Fruit fly (Drosophila melanogaster) whole organism, embryonic: ENCODE data around the gene Pisd.

Experiments
- BEAF-32 ChIP-seq: fragments of 200-800 bp; sonication (Bioruptor generic); optimal IDR thresholded peaks from 3 replicates; lab custom pipeline; 2017; ENCODE audit warnings: missing biosample characterization, missing genetic modification characterization, mild to moderate bottlenecking, moderate library complexity, missing genetic modification reagents
- CG10147 ChIP-seq: fragments of 200-800 bp; sonication (Bioruptor generic); optimal IDR thresholded peaks from 2 replicates; lab custom pipeline; 2019; ENCODE audit warnings: missing biosample characterization, mild to moderate bottlenecking, missing genetic modification characterization, moderate library complexity
- CG10321 ChIP-seq: fragments of 200-800 bp; sonication (Bioruptor generic); IDR thresholded peaks from 2 replicates; pipeline ENCODE4 v1.3.6; 2022; ENCODE audit warnings: missing biosample characterization, missing genetic modification characterization
- CG11247 ChIP-seq: fragments of 200-800 bp; sonication (Bioruptor generic); IDR thresholded peaks from 2 replicates; pipeline ENCODE4 v1.3.6; 2022; ENCODE audit warnings: missing biosample characterization, missing genetic modification characterization
- CG11723 ChIP-seq: fragments of 200-800 bp; sonication (Bioruptor generic); optimal IDR thresholded peaks from 2 replicates; lab custom pipeline; 2017; ENCODE audit warnings: missing biosample characterization, mild to moderate bottlenecking, missing genetic modification characterization
- CG12299 ChIP-seq: fragments of 200-800 bp; sonication (Bioruptor generic); optimal IDR thresholded peaks from 2 replicates; lab custom pipeline; 2018; ENCODE audit warnings: missing biosample characterization, mild to moderate bottlenecking, missing genetic modification characterization
- CG13624 ChIP-seq: fragments of 200-800 bp; sonication (Bioruptor generic); optimal IDR thresholded peaks from 2 replicates; lab custom pipeline; 2016; ENCODE audit warnings: missing biosample characterization, missing genetic modification characterization
- CG15269 ChIP-seq: fragments of 200-800 bp; sonication (Bioruptor generic); optimal IDR thresholded peaks from 2 replicates; lab custom pipeline; 2018; ENCODE audit warnings: missing biosample characterization, mild to moderate bottlenecking, missing genetic modification characterization, moderate library complexity
- CG17186 ChIP-seq: fragments of 200-800 bp; sonication (Bioruptor generic); optimal IDR thresholded peaks from 3 replicates; lab custom pipeline; 2017; ENCODE audit warnings: missing biosample characterization, missing genetic modification reagents, missing genetic modification characterization
- CG17802 ChIP-seq: fragments of 200-800 bp; sonication (Bioruptor generic); optimal IDR thresholded peaks from 2 replicates; lab custom pipeline; 2018; ENCODE audit warnings: missing biosample characterization, mild to moderate bottlenecking, missing genetic modification characterization, moderate library complexity
- CG2120 ChIP-seq: fragments of 200-800 bp; sonication (Bioruptor generic); optimal IDR thresholded peaks from 3 replicates; lab custom pipeline; 2016; ENCODE audit warnings: missing biosample characterization, missing genetic modification characterization
- CG2199 ChIP-seq: fragments of 200-800 bp; sonication (Bioruptor generic); IDR thresholded peaks from 3 replicates; pipeline ENCODE4 v1.3.6; 2022; ENCODE audit warnings: missing biosample characterization, missing genetic modification characterization
- CG2202 ChIP-seq: fragments of 200-800 bp; sonication (Bioruptor generic); optimal IDR thresholded peaks from 2 replicates; lab custom pipeline; 2018; ENCODE audit warnings: missing biosample characterization, mild to moderate bottlenecking, missing genetic modification characterization
- CG33213 ChIP-seq: fragments of 200-800 bp; sonication (Bioruptor generic); optimal IDR thresholded peaks from 3 replicates; lab custom pipeline; 2016; ENCODE audit warnings: missing biosample characterization, missing genetic modification characterization
- CG3407 ChIP-seq: fragments of 200-800 bp; sonication (Bioruptor generic); optimal IDR thresholded peaks from 2 replicates; lab custom pipeline; 2018; ENCODE audit warnings: missing biosample characterization, mild to moderate bottlenecking, missing genetic modification characterization
- CG5953 ChIP-seq: fragments of 200-800 bp; sonication (Bioruptor generic); IDR thresholded peaks from 2 replicates; pipeline ENCODE4 v1.3.6; 2022; ENCODE audit warnings: missing biosample characterization, missing genetic modification characterization
- CG6813 ChIP-seq: fragments of 200-800 bp; sonication (Bioruptor generic); optimal IDR thresholded peaks from 2 replicates; lab custom pipeline; 2017; ENCODE audit warnings: missing biosample characterization, missing genetic modification characterization, mild to moderate bottlenecking, moderate library complexity, missing genetic modification reagents
- CG9215 ChIP-seq: fragments of 200-800 bp; sonication (Bioruptor generic); IDR thresholded peaks from 2 replicates; pipeline ENCODE4 v1.3.6; 2022; ENCODE audit warnings: missing biosample characterization, missing genetic modification characterization
- CG9876 ChIP-seq: fragments of 200-800 bp; sonication (Bioruptor generic); optimal IDR thresholded peaks from 2 replicates; lab custom pipeline; 2016; ENCODE audit warnings: missing biosample characterization, missing genetic modification characterization
- D19A ChIP-seq: fragments of 200-800 bp; optimal IDR thresholded peaks from 3 replicates; lab custom pipeline; 2019; ENCODE audit warnings: missing biosample characterization, mild to moderate bottlenecking, missing genetic modification characterization, moderate library complexity
- Dbx ChIP-seq: fragments of 200-800 bp; sonication (Bioruptor generic); IDR thresholded peaks from 3 replicates; pipeline ENCODE4 v1.3.6; 2022; ENCODE audit warnings: missing biosample characterization, missing genetic modification characterization
- ERR ChIP-seq: fragments of 200-800 bp; sonication (Bioruptor generic); optimal IDR thresholded peaks from 2 replicates; lab custom pipeline; 2016; ENCODE audit warnings: missing biosample characterization, missing genetic modification characterization
- Elba2 ChIP-seq: fragments of 200-800 bp; sonication (Bioruptor generic); optimal IDR thresholded peaks from 3 replicates; lab custom pipeline; 2016; ENCODE audit warnings: missing biosample characterization, missing genetic modification characterization
- HLH3B ChIP-seq: fragments of 200-800 bp; sonication (Bioruptor generic); IDR thresholded peaks from 2 replicates; pipeline ENCODE4 v1.3.6; 2022; ENCODE audit warnings: missing biosample characterization, missing genetic modification characterization
- Hand ChIP-seq: fragments of 200-800 bp; sonication (Bioruptor generic); optimal IDR thresholded peaks from 2 replicates; lab custom pipeline; 2017; ENCODE audit warnings: mild to moderate bottlenecking, missing biosample characterization, missing genetic modification reagents, missing genetic modification characterization
- Hr78 ChIP-seq, 2 experiments: fragments of 200-800 bp in 1 of 2; fragments of >200 bp in 1 of 2; sonication (Bioruptor generic) in 1 of 2; optimal IDR thresholded peaks; 2 replicates each; lab custom pipeline; 2017 to 2019; ENCODE audit warnings: missing biosample characterization in 2 of 2, missing genetic modification characterization in 2 of 2, mild to moderate bottlenecking in 1 of 2, moderate library complexity in 1 of 2
- MESR4 ChIP-seq: fragments of 200-800 bp; sonication (Bioruptor generic); optimal IDR thresholded peaks from 2 replicates; lab custom pipeline; 2018; ENCODE audit warnings: missing biosample characterization, mild to moderate bottlenecking, missing genetic modification characterization, moderate library complexity
- Mad ChIP-seq: fragments of 200-800 bp; sonication (Bioruptor generic); optimal IDR thresholded peaks from 2 replicates; lab custom pipeline; 2016; ENCODE audit warnings: missing biosample characterization, missing genetic modification characterization
- Med ChIP-seq: fragments of 200-800 bp; sonication (Bioruptor generic); peaks from one replicate; lab custom pipeline; 2016; ENCODE audit warnings: missing biosample characterization, missing genetic modification characterization, mild to moderate bottlenecking, inconsistent platforms, moderate library complexity
- Nf-YC ChIP-seq: fragments of 200-800 bp; optimal IDR thresholded peaks from 3 replicates; lab custom pipeline; 2019; ENCODE audit warnings: missing biosample characterization, mild to moderate bottlenecking, missing genetic modification characterization, moderate library complexity
- Side ChIP-seq: fragments of 200-800 bp; sonication (Bioruptor generic); optimal IDR thresholded peaks from 2 replicates; lab custom pipeline; 2016; ENCODE audit warnings: missing biosample characterization, missing genetic modification characterization
- Tbp ChIP-seq: fragments of >200 bp; optimal IDR thresholded peaks from 2 replicates; lab custom pipeline; 2018; ENCODE audit warnings: missing biosample characterization, missing genetic modification characterization
- Usf ChIP-seq: fragments of 200-800 bp; sonication (Bioruptor generic); optimal IDR thresholded peaks from 2 replicates; lab custom pipeline; 2017; ENCODE audit warnings: missing genotype, missing biosample characterization, missing genetic modification characterization
- YL-1 ChIP-seq: fragments of 200-800 bp; sonication (Bioruptor generic); optimal IDR thresholded peaks from 3 replicates; lab custom pipeline; 2017; ENCODE audit warnings: missing biosample characterization, mild to moderate bottlenecking, missing genetic modification characterization
- cato ChIP-seq: fragments of 200-800 bp; sonication (Bioruptor generic); optimal IDR thresholded peaks from 2 replicates; lab custom pipeline; 2016; ENCODE audit warnings: missing biosample characterization, missing genetic modification characterization, borderline replicate concordance
- cg ChIP-seq: fragments of 200-800 bp; sonication (Bioruptor generic); optimal IDR thresholded peaks from 3 replicates; lab custom pipeline; 2019; ENCODE audit warnings: missing biosample characterization, mild to moderate bottlenecking, missing genetic modification characterization, moderate library complexity
- ci ChIP-seq: fragments of 200-800 bp; sonication (Bioruptor generic); IDR thresholded peaks from 3 replicates; pipeline ENCODE4 v1.3.6; 2022; ENCODE audit warnings: missing biosample characterization, missing genetic modification characterization
- croc ChIP-seq: fragments of 200-800 bp; sonication (Bioruptor generic); conservative IDR thresholded peaks from 3 replicates; pipeline ENCODE4 v1.3.6; 2022; ENCODE audit warnings: missing biosample characterization, missing genetic modification characterization
- disco-r ChIP-seq: fragments of 200-800 bp; sonication (Bioruptor generic); optimal IDR thresholded peaks from 2 replicates; lab custom pipeline; 2016; ENCODE audit warnings: missing biosample characterization, missing genetic modification characterization
- dysf ChIP-seq: fragments of 200-800 bp; sonication (Bioruptor generic); IDR thresholded peaks from 3 replicates; pipeline ENCODE4 v1.3.6; 2022; ENCODE audit warnings: missing biosample characterization, missing genetic modification characterization
- kay ChIP-seq: fragments of 200-800 bp; sonication (Bioruptor generic); optimal IDR thresholded peaks from 2 replicates; lab custom pipeline; 2016; ENCODE audit warnings: missing biosample characterization, missing genetic modification characterization
- ken ChIP-seq: fragments of 200-800 bp; sonication (Bioruptor generic); IDR thresholded peaks from 3 replicates; pipeline ENCODE4 v1.3.6; 2022; ENCODE audit warnings: missing biosample characterization, missing genetic modification characterization
- mam ChIP-seq: fragments of 200-800 bp; sonication (Bioruptor generic); optimal IDR thresholded peaks from 3 replicates; lab custom pipeline; 2016; ENCODE audit warnings: missing biosample characterization, missing genetic modification characterization
- mirr ChIP-seq: fragments of 200-800 bp; sonication (Bioruptor generic); optimal IDR thresholded peaks from 3 replicates; lab custom pipeline; 2018; ENCODE audit warnings: missing biosample characterization, mild to moderate bottlenecking, missing genetic modification characterization
- nau ChIP-seq: fragments of 200-800 bp; sonication (Bioruptor generic); optimal IDR thresholded peaks from 3 replicates; lab custom pipeline; 2017; ENCODE audit warnings: missing biosample characterization, mild to moderate bottlenecking, missing genetic modification characterization, missing genetic modification reagents
- ro ChIP-seq: fragments of 200-800 bp; sonication (Bioruptor generic); IDR thresholded peaks from 2 replicates; pipeline ENCODE4 v1.3.6; 2022; ENCODE audit warnings: missing biosample characterization, missing genetic modification characterization
- salm ChIP-seq: fragments of 200-800 bp; sonication (Bioruptor generic); optimal IDR thresholded peaks from 2 replicates; lab custom pipeline; 2018; ENCODE audit warnings: missing biosample characterization, mild to moderate bottlenecking, missing genetic modification characterization
- sd ChIP-seq: fragments of 200-800 bp; sonication (Bioruptor generic); optimal IDR thresholded peaks from 3 replicates; lab custom pipeline; 2018; ENCODE audit warnings: missing biosample characterization, mild to moderate bottlenecking, missing genetic modification characterization, moderate library complexity
- stwl ChIP-seq: fragments of 200-800 bp; sonication (Bioruptor generic); optimal IDR thresholded peaks from 3 replicates; lab custom pipeline; 2018; ENCODE audit warnings: missing biosample characterization, mild to moderate bottlenecking, missing genetic modification characterization, moderate library complexity
- tup ChIP-seq: fragments of 200-800 bp; sonication (Bioruptor generic); optimal IDR thresholded peaks from 2 replicates; lab custom pipeline; 2016; ENCODE audit warnings: missing biosample characterization, mild to moderate bottlenecking, missing genetic modification characterization, moderate library complexity
- usp ChIP-seq: fragments of >200 bp; optimal IDR thresholded peaks from 2 replicates; lab custom pipeline; 2017; ENCODE audit warnings: missing biosample characterization, missing genetic modification characterization

Pisd gene

dm6 chr3R:24047998-24048511 is 2.5 kb upstream of the Pisd start, which contains the start of gene Rox8 (continued):
- no peak for TF ChIP-seq salm (tag; lab: Kevin White, UChicago)
- TF ChIP-seq CG9215 (GFP tag; lab: Robert Waterston, UW), result no peak
- peak; percentile 63 for TF ChIP-seq CG13624 (GFP tag; lab: Kevin White, UChicago)
- TF ChIP-seq Dbx, result peak; percentile 38; the same call in 1 of the 3 replicates
- TF ChIP-seq cato (GFP tag; lab: Kevin White, UChicago), result no peak
- no peak for TF ChIP-seq Hand
- peak; percentile 55 for TF ChIP-seq CG2120 (GFP tag; lab: Kevin White, UChicago)
- TF ChIP-seq CG2199 (GFP tag; lab: Robert Waterston, UW), result no peak
- TF ChIP-seq MESR4 (GFP tag; lab: Kevin White, UChicago), result peak; percentile 18
- no peak for TF ChIP-seq usp
- peak; percentile 20 for TF ChIP-seq CG11723
- TF ChIP-seq Mad (GFP tag; lab: Kevin White, UChicago), result peak; percentile 12
- peak; percentile 45 for TF ChIP-seq CG10147 (GFP tag; lab: Kevin White, UChicago)
- TF ChIP-seq croc, result no peak
- peak; percentile 50 for TF ChIP-seq YL-1
- TF ChIP-seq CG17186, result peak; percentile 88
- peak; percentile 49 for TF ChIP-seq BEAF-32 (GFP tag; lab: Kevin White, UChicago)
- no peak for TF ChIP-seq CG3407 (GFP tag; lab: Kevin White, UChicago)
- no peak for TF ChIP-seq ken
- TF ChIP-seq dysf, result no peak
- peak; percentile 38 for TF ChIP-seq D19A (tag; lab: Kevin White, UChicago)
- no peak for TF ChIP-seq HLH3B (GFP tag; lab: Robert Waterston, UW)
- TF ChIP-seq CG6813, result no peak
- TF ChIP-seq CG12299 (tag; lab: Kevin White, UChicago), result peak; percentile 25
- peak; percentile 89 for TF ChIP-seq stwl (tag; lab: Kevin White, UChicago)
- no peak for TF ChIP-seq CG9876
- peak; percentile 26 for TF ChIP-seq kay (GFP tag; lab: Kevin White, UChicago)
- peak; percentile 46 for TF ChIP-seq mam (GFP tag; lab: Kevin White, UChicago)
- TF ChIP-seq Usf (GFP tag; lab: Kevin White, UChicago), result no peak
- no peak for TF ChIP-seq Tbp (GFP tag; lab: Kevin White, UChicago)
- peak; percentile 38 for TF ChIP-seq sd (tag; lab: Kevin White, UChicago)
- peak; percentile 34 for TF ChIP-seq Side (GFP tag; lab: Kevin White, UChicago)
- no peak for TF ChIP-seq Elba2
- TF ChIP-seq CG10321, result no peak
- peak; percentile 89 for TF ChIP-seq Med (GFP tag; lab: Kevin White, UChicago)
- TF ChIP-seq ERR (GFP tag; lab: Kevin White, UChicago), result no peak
- no peak for TF ChIP-seq ci (GFP tag; lab: Robert Waterston, UW)
- TF ChIP-seq CG2202 (tag; lab: Kevin White, UChicago), result no peak
- no peak for TF ChIP-seq disco-r
- TF ChIP-seq Nf-YC, result peak; percentile 68
- no peak for TF ChIP-seq CG17802 (tag; lab: Kevin White, UChicago)
- peak; percentile 10 for TF ChIP-seq tup
- TF ChIP-seq CG33213, result peak; percentile 21
- no peak for TF ChIP-seq CG11247 (GFP tag; lab: Robert Waterston, UW)
- TF ChIP-seq nau (GFP tag; lab: Kevin White, UChicago), result no peak
- no peak for TF ChIP-seq CG15269 (tag; lab: Kevin White, UChicago)
- TF ChIP-seq CG5953 (GFP tag; lab: Robert Waterston, UW), result no peak
- peak in 1 of 2 experiments; percentile 64 for TF ChIP-seq Hr78 (GFP tag; optimal IDR thresholded peaks at IDR 0.05; lab: Kevin White, UChicago)
- TF ChIP-seq cg, result no peak
- no peak for TF ChIP-seq ro
- peak; percentile 20 for TF ChIP-seq mirr (GFP tag; lab: Kevin White, UChicago)
